Worm (Caenorhabditis elegans): ENCODE data around the gene F23B12.4.

Gene F23B12.4

DNA sequence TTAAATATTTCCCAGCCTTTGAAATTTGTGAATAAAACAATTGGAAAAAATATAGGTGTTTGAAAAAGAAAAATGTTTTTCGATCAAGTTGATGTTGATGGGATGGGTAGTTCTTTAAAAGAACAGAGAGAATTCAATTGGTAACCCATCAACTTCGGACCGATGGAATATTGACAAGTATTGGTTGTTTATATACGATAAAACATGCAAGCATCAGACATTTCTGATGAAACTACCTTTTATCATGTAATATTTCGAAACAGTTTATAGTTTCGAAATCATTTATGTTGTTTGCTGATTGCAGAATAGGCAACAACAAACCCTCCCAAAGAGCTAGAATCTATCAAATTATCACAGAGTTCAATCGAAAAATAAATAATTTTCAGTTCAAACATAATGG is 31.0 kb upstream of the F23B12.4 start:
- TF ChIP-seq fos-1 (tag; optimal IDR thresholded peaks at IDR 0.05), result no peak
- TF ChIP-seq fkh-2 (tag; optimal IDR thresholded peaks at IDR 0.05), result no peak
- TF ChIP-seq elt-1 (tag; optimal IDR thresholded peaks at IDR 0.05), result no peak
- peak; percentile 91 for TF ChIP-seq snpc-4 (tag; optimal IDR thresholded peaks at IDR 0.05)
- no peak for TF ChIP-seq ceh-28 (tag; optimal IDR thresholded peaks at IDR 0.05)

DNA sequence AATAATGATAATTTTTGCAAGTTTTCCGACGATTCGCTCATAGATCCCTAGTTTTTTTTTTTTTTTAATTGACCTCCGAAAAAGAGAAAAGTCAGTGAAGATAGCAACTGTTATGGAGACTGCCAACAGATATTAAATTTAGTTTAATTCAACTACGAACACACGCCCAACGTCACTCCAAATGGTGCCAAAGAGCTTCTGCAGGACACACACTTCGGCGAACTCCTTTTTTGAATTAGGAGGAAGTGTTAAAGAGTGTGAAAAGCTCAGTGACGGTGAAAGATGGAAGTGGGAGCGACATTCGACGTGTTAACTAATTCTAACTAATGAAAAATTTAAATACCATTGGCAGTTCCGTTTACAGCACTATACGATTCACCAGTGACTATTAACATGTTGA is 29.0 kb upstream of the F23B12.4 start:
- TF ChIP-seq pha-4 (tag; optimal IDR thresholded peaks at IDR 0.05) (no peak), ama-1 (optimal IDR thresholded peaks at IDR 0.05) (peak; percentile 65)

DNA sequence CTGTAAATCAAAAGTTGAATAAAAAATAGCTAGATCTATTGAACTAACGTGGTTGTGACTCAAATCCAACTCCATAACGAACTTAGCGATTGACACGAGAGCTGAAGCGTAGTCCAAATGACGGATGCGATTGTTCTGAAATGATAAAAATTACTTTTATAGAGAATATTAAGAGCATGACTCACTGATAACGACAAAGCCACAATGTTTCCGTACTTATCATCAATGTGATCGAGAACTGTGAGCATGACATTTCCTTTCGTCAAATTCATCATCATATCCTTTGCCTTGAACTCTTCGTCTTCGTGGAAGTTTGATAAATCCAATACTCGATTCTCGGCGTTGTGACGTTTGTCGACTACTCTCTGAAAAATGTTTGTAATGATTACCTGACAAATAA is 26.9 kb upstream of the F23B12.4 start:
- peak; percentile 71 for TF ChIP-seq elt-2 (tag; optimal IDR thresholded peaks at IDR 0.05)
- no peak for TF ChIP-seq ama-1 (optimal IDR thresholded peaks at IDR 0.05)
- no peak for TF ChIP-seq lin-39 (tag; optimal IDR thresholded peaks at IDR 0.05)
- TF ChIP-seq jun-1 (tag; optimal IDR thresholded peaks at IDR 0.05), result peak; percentile 58
- TF ChIP-seq skn-1 (tag; optimal IDR thresholded peaks at IDR 0.05), result peak; percentile 10
- peak; percentile 86 for TF ChIP-seq pqm-1 (tag; optimal IDR thresholded peaks at IDR 0.05)
- no peak for TF ChIP-seq zag-1 (tag; optimal IDR thresholded peaks at IDR 0.05)
- no peak for TF ChIP-seq nhr-77 (tag; optimal IDR thresholded peaks at IDR 0.05)
- no peak for TF ChIP-seq nhr-43 (tag; optimal IDR thresholded peaks at IDR 0.05; ENCODE audit: poor library complexity, severe bottlenecking)
- TF ChIP-seq aly-2 (tag; optimal IDR thresholded peaks at IDR 0.05), result no peak
- TF ChIP-seq nhr-12 (tag; optimal IDR thresholded peaks at IDR 0.05), result no peak
- no peak for TF ChIP-seq ZK546.5 (tag; optimal IDR thresholded peaks at IDR 0.05)

DNA sequence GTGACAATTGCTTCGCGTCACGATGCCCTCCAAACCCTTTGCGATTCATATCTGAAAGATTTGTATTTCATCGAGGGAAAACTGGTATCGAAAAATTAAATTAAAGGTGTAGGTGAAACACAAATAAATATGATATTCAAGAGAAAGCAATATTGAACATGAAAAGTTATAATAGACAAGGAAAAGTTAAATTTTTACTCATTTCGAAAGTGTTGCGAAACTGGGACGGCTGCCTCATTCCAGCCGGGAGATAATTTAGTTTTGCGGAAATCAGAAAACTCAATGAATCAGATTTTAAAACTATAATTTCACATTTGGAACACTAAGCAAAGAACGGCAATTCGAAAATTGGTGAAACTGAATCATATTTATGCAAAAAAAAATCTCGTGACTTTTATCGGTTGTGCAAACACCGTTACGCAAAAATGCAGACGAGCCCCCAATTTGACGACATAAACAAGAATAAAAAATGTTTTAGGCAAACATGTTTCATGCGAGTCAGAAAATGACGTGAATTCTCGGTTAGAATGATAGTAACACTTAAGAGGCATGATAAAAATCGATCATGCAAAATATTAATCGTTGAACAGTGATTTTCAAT is 25.9 kb upstream of the F23B12.4 start, which contains the start of the genes nxf-1 and C15H11.11:
TSS of gene nxf-1 (minus strand) at position 51 of the 601 bp plus-strand sequence.
TSS of gene C15H11.11 (plus strand) at position 536 of the 601 bp plus-strand sequence.
- no peak for TF ChIP-seq fkh-2 (tag; optimal IDR thresholded peaks at IDR 0.05)
- peak; percentile 40 for TF ChIP-seq nhr-43 (tag; optimal IDR thresholded peaks at IDR 0.05; ENCODE audit: poor library complexity, severe bottlenecking)
- TF ChIP-seq unc-39 (tag; optimal IDR thresholded peaks at IDR 0.05), result no peak
- TF ChIP-seq nhr-76 (tag; optimal IDR thresholded peaks at IDR 0.05), result no peak
- peak; percentile 88 for TF ChIP-seq pha-4 (tag; optimal IDR thresholded peaks at IDR 0.05)
- peak; percentile 51 for TF ChIP-seq nhr-23 (tag; optimal IDR thresholded peaks at IDR 0.05)
- no peak for TF ChIP-seq elt-1 (tag; optimal IDR thresholded peaks at IDR 0.05)
- TF ChIP-seq aly-2 (tag; optimal IDR thresholded peaks at IDR 0.05), result no peak
- no peak for TF ChIP-seq nhr-77 (tag; optimal IDR thresholded peaks at IDR 0.05)
- TF ChIP-seq sea-2 (GFP tag; optimal IDR thresholded peaks at IDR 0.05), result no peak
- no peak for TF ChIP-seq fkh-10 (GFP tag; optimal IDR thresholded peaks at IDR 0.05)
- peak; percentile 79 for TF ChIP-seq jun-1 (tag; optimal IDR thresholded peaks at IDR 0.05)
- no peak for TF ChIP-seq nhr-237 (tag; optimal IDR thresholded peaks at IDR 0.05)
- no peak for TF ChIP-seq nhr-12 (tag; optimal IDR thresholded peaks at IDR 0.05)
- TF ChIP-seq daf-12 (tag; optimal IDR thresholded peaks at IDR 0.05), result no peak
- TF ChIP-seq lin-15B (tag; optimal IDR thresholded peaks at IDR 0.05), result peak; percentile 56
- peak; percentile 61 for TF ChIP-seq ama-1 (optimal IDR thresholded peaks at IDR 0.05)
- TF ChIP-seq elt-3 (tag; optimal IDR thresholded peaks at IDR 0.05), result no peak
- TF ChIP-seq unc-62 (GFP tag; optimal IDR thresholded peaks at IDR 0.05), result no peak
- TF ChIP-seq nhr-67 (tag; optimal IDR thresholded peaks at IDR 0.05), result no peak
- peak; percentile 68 for TF ChIP-seq pqm-1 (tag; optimal IDR thresholded peaks at IDR 0.05)
- TF ChIP-seq nfya-1 (tag; optimal IDR thresholded peaks at IDR 0.05; ENCODE audit: insufficient read depth), result peak; percentile 60
- TF ChIP-seq ceh-82 (tag; optimal IDR thresholded peaks at IDR 0.05), result no peak
- TF ChIP-seq lin-39 (tag; optimal IDR thresholded peaks at IDR 0.05), result no peak
- TF ChIP-seq elt-2 (tag; optimal IDR thresholded peaks at IDR 0.05), result peak; percentile 77
- no peak for TF ChIP-seq mdl-1 (tag; optimal IDR thresholded peaks at IDR 0.05)
- TF ChIP-seq ZK546.5 (tag; optimal IDR thresholded peaks at IDR 0.05), result no peak
- no peak for TF ChIP-seq ztf-11 (tag; optimal IDR thresholded peaks at IDR 0.05)
- no peak for TF ChIP-seq mml-1 (tag; optimal IDR thresholded peaks at IDR 0.05)
- TF ChIP-seq skn-1 (tag; optimal IDR thresholded peaks at IDR 0.05), result peak; percentile 28
- TF ChIP-seq nhr-28 (tag; optimal IDR thresholded peaks at IDR 0.05), result no peak
- peak; percentile 77 for TF ChIP-seq snpc-4 (tag; optimal IDR thresholded peaks at IDR 0.05)
- TF ChIP-seq ceh-16 (tag; optimal IDR thresholded peaks at IDR 0.05), result no peak
- peak; percentile 73 for TF ChIP-seq hmg-11 (tag; optimal IDR thresholded peaks at IDR 0.05)
- no peak for TF ChIP-seq ceh-9 (tag; optimal IDR thresholded peaks at IDR 0.05)
- TF ChIP-seq R02D3.7 (tag; optimal IDR thresholded peaks at IDR 0.05), result no peak
- TF ChIP-seq nhr-25 (tag; optimal IDR thresholded peaks at IDR 0.05), result peak; percentile 44
- TF ChIP-seq zag-1 (tag; optimal IDR thresholded peaks at IDR 0.05), result no peak
- no peak for TF ChIP-seq lsy-12 (tag; optimal IDR thresholded peaks at IDR 0.05)
- no peak for TF ChIP-seq egl-27 (tag; optimal IDR thresholded peaks at IDR 0.05)
- no peak for TF ChIP-seq ztf-4 (tag; optimal IDR thresholded peaks at IDR 0.05)
- no peak for TF ChIP-seq nhr-11 (tag; optimal IDR thresholded peaks at IDR 0.05)
- no peak for TF ChIP-seq tbx-2 (tag; optimal IDR thresholded peaks at IDR 0.05)
- TF ChIP-seq eor-1 (tag; optimal IDR thresholded peaks at IDR 0.05), result no peak

Measured in whole organism, L3 larva.